Fruit fly (Drosophila melanogaster) whole organism, wandering third instar larva: ENCODE data around the gene CG5860.

ENCODE experiments used
- CG9705 ChIP-seq: fragments of 200-800 bp; sonication (Bioruptor generic); optimal IDR thresholded peaks from 2 replicates; lab custom pipeline; 2018; ENCODE audit warnings: missing biosample characterization, mild to moderate bottlenecking, missing genetic modification characterization
- Dif ChIP-seq: fragments of 200-275, 200-300 bp; sonication (Bioruptor generic); optimal IDR thresholded peaks from 2 replicates; lab custom pipeline; 2018; ENCODE audit warnings: missing biosample characterization, missing genetic modification characterization; ENCODE audit not compliant: partially characterized antibody
- Mio ChIP-seq: sonication (Bioruptor generic); optimal IDR thresholded peaks from 2 replicates; lab custom pipeline; 2016; ENCODE audit warnings: missing biosample characterization, missing genetic modification characterization
- Vsx2 ChIP-seq: fragments of 200-300, 225-300 bp; sonication (Bioruptor generic); optimal IDR thresholded peaks from 2 replicates; lab custom pipeline; 2018; ENCODE audit warnings: missing biosample characterization, missing genetic modification characterization; ENCODE audit not compliant: partially characterized antibody
- dmrt93B ChIP-seq: fragments of 200-800 bp; sonication (Bioruptor generic); optimal IDR thresholded peaks from 2 replicates; lab custom pipeline; 2018; ENCODE audit warnings: missing biosample characterization, mild to moderate bottlenecking, missing genetic modification characterization
- dsf ChIP-seq: sonication (Bioruptor generic); optimal IDR thresholded peaks from 2 replicates; lab custom pipeline; 2016; ENCODE audit warnings: missing biosample characterization, missing genetic modification characterization, borderline replicate concordance
- foxo ChIP-seq, 2 experiments: fragments of 200-800 bp; sonication (Bioruptor generic); optimal IDR thresholded peaks; 2 replicates in 1 of 2; 3 replicates in 1 of 2; lab custom pipeline; 2016 to 2017; ENCODE audit warnings: missing biosample characterization in 2 of 2, missing genetic modification characterization in 2 of 2
- fru ChIP-seq: fragments of 200-800 bp; sonication (Bioruptor generic); optimal IDR thresholded peaks from 3 replicates; lab custom pipeline; 2016; ENCODE audit warnings: missing biosample characterization, mild to moderate bottlenecking, missing genetic modification characterization
- h ChIP-seq: fragments of 200-800 bp; sonication (Bioruptor generic); optimal IDR thresholded peaks from 3 replicates; lab custom pipeline; 2016; ENCODE audit warnings: missing biosample characterization, mild to moderate bottlenecking, missing genetic modification characterization
- pan ChIP-seq: fragments of >200 bp; optimal IDR thresholded peaks from 2 replicates; lab custom pipeline; 2017
- psq ChIP-seq: fragments of 200-800 bp; sonication (Bioruptor generic); optimal IDR thresholded peaks from 3 replicates; lab custom pipeline; 2017; ENCODE audit warnings: missing biosample characterization, mild to moderate bottlenecking, missing genetic modification characterization, moderate library complexity
- sv ChIP-seq: fragments of 200-800 bp; sonication (Bioruptor generic); optimal IDR thresholded peaks from 3 replicates; lab custom pipeline; 2016; ENCODE audit warnings: missing biosample characterization, missing genetic modification characterization
- tai ChIP-seq: sonication (Bioruptor generic); optimal IDR thresholded peaks from 2 replicates; lab custom pipeline; 2016; ENCODE audit warnings: missing biosample characterization, missing genetic modification characterization

DNA sequence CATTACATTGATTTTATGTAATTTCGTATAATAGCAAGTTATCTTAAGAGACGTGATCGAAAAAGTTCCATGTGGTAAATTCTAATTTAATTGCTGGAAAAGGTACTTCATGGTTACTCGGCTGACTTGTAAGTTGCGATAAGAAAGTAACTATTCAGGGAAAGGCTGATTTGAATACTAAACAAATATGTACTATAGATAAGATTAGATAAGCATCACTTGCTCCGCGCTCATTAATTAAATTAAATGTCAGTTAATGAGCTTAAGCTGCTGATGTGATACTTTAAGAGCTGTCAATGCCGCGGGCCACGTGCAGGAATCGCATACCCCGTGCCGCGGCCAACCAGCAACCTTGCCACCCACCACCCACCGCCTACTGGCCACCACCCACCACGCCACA is 9.3 kb upstream of the CG5860 start:
- TF ChIP-seq pan (lab: Kevin White, UChicago) (no peak), fru (GFP tag; lab: Kevin White, UChicago) (no peak), dsf (no peak), dmrt93B (GFP tag; lab: Kevin White, UChicago) (no peak), psq (GFP tag; lab: Kevin White, UChicago) (no peak), Dif (GFP tag; lab: Kevin White, UChicago) (no peak), h (GFP tag; lab: Kevin White, UChicago) (no peak), Vsx2 (GFP tag; lab: Kevin White, UChicago) (no peak), Mio (GFP tag; lab: Kevin White, UChicago) (no peak), CG9705 (GFP tag; lab: Kevin White, UChicago) (no peak), foxo (GFP tag; optimal IDR thresholded peaks at IDR 0.05; lab: Kevin White, UChicago) (no peak), sv (GFP tag; lab: Kevin White, UChicago) (no peak), tai (GFP tag; lab: Kevin White, UChicago) (no peak)
